Worm (Caenorhabditis elegans) whole organism, L2 larva: ENCODE data around the gene sid-5.
A peak's percentile ranks its signal among the peaks of the same experiment; 100 is the strongest.

Experiments
- F13H6.1 ChIP-seq: sonication (generic microtip); optimal IDR thresholded peaks from 2 replicates; lab custom pipeline; 2016; ENCODE audit warnings: missing genetic modification characterization, missing compliant biosample characterization
- R02D3.7 ChIP-seq: fragments of 150-350 bp; optimal IDR thresholded peaks from 2 replicates; lab custom pipeline; 2014; ENCODE audit warnings: missing biosample characterization, missing genetic modification characterization
- Y55F3AM.14 ChIP-seq: fragments of 200-800 bp; sonication (Bioruptor generic); optimal IDR thresholded peaks from 2 replicates; lab custom pipeline; 2018; ENCODE audit warnings: mild to moderate bottlenecking, missing genetic modification characterization, missing compliant biosample characterization
- ZK546.5 ChIP-seq: sonication (generic microtip); optimal IDR thresholded peaks from 2 replicates; lab custom pipeline; 2017; ENCODE audit warnings: missing biosample characterization, missing genetic modification characterization
- alr-1 ChIP-seq: fragments of 150-350 bp; optimal IDR thresholded peaks from 2 replicates; lab custom pipeline; 2014; ENCODE audit warnings: missing biosample characterization, missing genetic modification characterization
- aly-2 ChIP-seq: fragments of 150-350 bp; optimal IDR thresholded peaks from 2 replicates; lab custom pipeline; 2014; ENCODE audit warnings: missing biosample characterization, missing genetic modification characterization
- ama-1 ChIP-seq: fragments of 150-350 bp; optimal IDR thresholded peaks from 2 replicates; lab custom pipeline; 2018; ENCODE audit warnings: inconsistent platforms
- blmp-1 ChIP-seq: sonication (generic microtip); optimal IDR thresholded peaks from 2 replicates; lab custom pipeline; 2017; ENCODE audit warnings: missing genetic modification characterization, mild to moderate bottlenecking, missing compliant biosample characterization, antibody characterized with exemption, moderate library complexity; ENCODE audit not compliant: insufficient read depth
- ceh-16 ChIP-seq: fragments of 150-350 bp; optimal IDR thresholded peaks from 2 replicates; lab custom pipeline; 2014; ENCODE audit warnings: missing biosample characterization, missing genetic modification characterization
- ceh-82 ChIP-seq: fragments of 150-350 bp; optimal IDR thresholded peaks from 2 replicates; lab custom pipeline; 2014; ENCODE audit warnings: missing biosample characterization, missing genetic modification characterization
- crh-2 ChIP-seq: sonication (generic microtip); optimal IDR thresholded peaks from 2 replicates; lab custom pipeline; 2017; ENCODE audit warnings: missing biosample characterization, missing genetic modification characterization
- dmd-4 ChIP-seq: sonication (generic microtip); optimal IDR thresholded peaks from 2 replicates; lab custom pipeline; 2017; ENCODE audit warnings: missing biosample characterization, missing genetic modification characterization
- egl-27 ChIP-seq: sonication (generic microtip); optimal IDR thresholded peaks from 3 replicates; lab custom pipeline; 2017; ENCODE audit warnings: missing biosample characterization, missing genetic modification reagents, missing genetic modification characterization
- elt-1 ChIP-seq: fragments of 150-350 bp; optimal IDR thresholded peaks from 2 replicates; lab custom pipeline; 2014; ENCODE audit warnings: missing biosample characterization, missing genetic modification characterization
- elt-3 ChIP-seq: sonication (generic microtip); optimal IDR thresholded peaks from 2 replicates; lab custom pipeline; 2017; ENCODE audit warnings: missing biosample characterization, missing genetic modification characterization
- fos-1 ChIP-seq: fragments of 150-350 bp; optimal IDR thresholded peaks from 2 replicates; lab custom pipeline; 2014; ENCODE audit warnings: missing biosample characterization, missing genetic modification characterization
- gmeb-1 ChIP-seq: fragments of 150-350 bp; optimal IDR thresholded peaks from 2 replicates; lab custom pipeline; 2014; ENCODE audit warnings: missing biosample characterization, missing genetic modification characterization
- lin-11 ChIP-seq: fragments of 150-350 bp; sonication (generic microtip); optimal IDR thresholded peaks from 2 replicates; lab custom pipeline; 2014; ENCODE audit warnings: missing biosample characterization, missing genetic modification characterization, inconsistent platforms, mixed read lengths
- lin-39 ChIP-seq: fragments of 150-350 bp; optimal IDR thresholded peaks from 2 replicates; lab custom pipeline; 2014; ENCODE audit warnings: missing biosample characterization, missing genetic modification reagents, missing genetic modification characterization
- lsy-2 ChIP-seq, 2 experiments: fragments of 150-350 bp in 1 of 2; sonication (generic microtip) in 1 of 2; optimal IDR thresholded peaks; 2 replicates each; lab custom pipeline; 2014 to 2017; ENCODE audit warnings: missing biosample characterization in 2 of 2, missing genetic modification characterization in 2 of 2
- mab-5 ChIP-seq: fragments of 150-350 bp; optimal IDR thresholded peaks from 2 replicates; lab custom pipeline; 2014; ENCODE audit warnings: missing biosample characterization, missing genetic modification characterization
- mbf-1 ChIP-seq: sonication (generic microtip); optimal IDR thresholded peaks from 2 replicates; lab custom pipeline; 2017; ENCODE audit warnings: missing biosample characterization, missing genetic modification characterization
- mdl-1 ChIP-seq, 2 experiments: fragments of 150-350 bp in 1 of 2; sonication (generic microtip) in 1 of 2; optimal IDR thresholded peaks; 2 replicates each; lab custom pipeline; 2017; ENCODE audit warnings: missing biosample characterization in 2 of 2, missing genetic modification characterization in 2 of 2
- nhr-10 ChIP-seq: sonication (generic microtip); optimal IDR thresholded peaks from 2 replicates; lab custom pipeline; 2017; ENCODE audit warnings: missing biosample characterization, missing genetic modification characterization
- nhr-11 ChIP-seq: fragments of 150-350 bp; optimal IDR thresholded peaks from 2 replicates; lab custom pipeline; 2014; ENCODE audit warnings: missing biosample characterization, missing genetic modification characterization
- nhr-129 ChIP-seq: fragments of 150-350 bp; optimal IDR thresholded peaks from 2 replicates; lab custom pipeline; 2014; ENCODE audit warnings: missing biosample characterization, missing genetic modification characterization
- nhr-23 ChIP-seq: fragments of 150-350 bp; optimal IDR thresholded peaks from 2 replicates; lab custom pipeline; 2014; ENCODE audit warnings: missing biosample characterization, missing genetic modification reagents, missing genetic modification characterization
- nhr-237 ChIP-seq: fragments of 150-350 bp; optimal IDR thresholded peaks from 2 replicates; lab custom pipeline; 2014; ENCODE audit warnings: missing biosample characterization, missing genetic modification characterization
- nhr-25 ChIP-seq: fragments of 150-350 bp; sonication (generic microtip); optimal IDR thresholded peaks from 3 replicates; lab custom pipeline; 2014; ENCODE audit warnings: missing biosample characterization, missing genetic modification characterization
- nhr-6 ChIP-seq: fragments of 150-350 bp; optimal IDR thresholded peaks from 2 replicates; lab custom pipeline; 2014; ENCODE audit warnings: missing biosample characterization, missing genetic modification characterization
- nhr-77 ChIP-seq: fragments of 150-350 bp; optimal IDR thresholded peaks from 2 replicates; lab custom pipeline; 2014; ENCODE audit warnings: missing biosample characterization, missing genetic modification characterization
- peb-1 ChIP-seq: fragments of 150-350 bp; optimal IDR thresholded peaks from 2 replicates; lab custom pipeline; 2014; ENCODE audit warnings: missing biosample characterization, missing genetic modification characterization
- sem-4 ChIP-seq: fragments of 150-350 bp; optimal IDR thresholded peaks from 2 replicates; lab custom pipeline; 2014; ENCODE audit warnings: missing biosample characterization, missing genetic modification reagents, missing genetic modification characterization
- sma-3 ChIP-seq: sonication (generic microtip); optimal IDR thresholded peaks from 2 replicates; lab custom pipeline; 2016; ENCODE audit warnings: missing genetic modification reagents, missing genetic modification characterization, missing compliant biosample characterization
- sma-9 ChIP-seq, 2 experiments: fragments of 150-350 bp in 1 of 2; sonication (generic microtip) in 1 of 2; optimal IDR thresholded peaks; 2 replicates each; lab custom pipeline; 2014 to 2016; ENCODE audit warnings: missing genetic modification characterization in 2 of 2, mild to moderate bottlenecking in 1 of 2, missing biosample characterization in 1 of 2, missing compliant biosample characterization in 1 of 2, missing genetic modification reagents in 1 of 2, moderate library complexity in 1 of 2
- unc-55 ChIP-seq: fragments of 150-350 bp; sonication (generic microtip); optimal IDR thresholded peaks from 3 replicates; lab custom pipeline; 2014; ENCODE audit warnings: missing biosample characterization, missing genetic modification reagents, missing genetic modification characterization
- unc-62 ChIP-seq: fragments of 150-350 bp; optimal IDR thresholded peaks from 2 replicates; lab custom pipeline; 2014; ENCODE audit warnings: missing biosample characterization, missing genetic modification reagents, missing genetic modification characterization
- zag-1 ChIP-seq: fragments of 150-350 bp; optimal IDR thresholded peaks from 2 replicates; lab custom pipeline; 2014; ENCODE audit warnings: missing biosample characterization, missing genetic modification characterization
- ztf-1 ChIP-seq: fragments of 200-800 bp; sonication (Bioruptor generic); conservative IDR thresholded peaks from 2 replicates; pipeline ENCODE4 v1.3.6; 2022; ENCODE audit warnings: missing genetic modification characterization, missing compliant biosample characterization
- ztf-11 ChIP-seq: sonication (generic microtip); optimal IDR thresholded peaks from 2 replicates; lab custom pipeline; 2017; ENCODE audit warnings: missing biosample characterization, missing genetic modification characterization

Gene sid-5

ce11 chrX:6902958-6903357 is 1.6 kb upstream of the sid-5 start (continued):
- TF ChIP-seq nhr-23 (tag; lab: Kevin White, UChicago) (no peak), aly-2 (tag; lab: Kevin White, UChicago) (no peak), Y55F3AM.14 (no peak), gmeb-1 (no peak), nhr-6 (tag; lab: Kevin White, UChicago) (no peak)

ce11 chrX:6905581-6905980 is 1.1 kb downstream of the sid-5 start:
- TF ChIP-seq elt-3 (tag; lab: Kevin White, UChicago) (no peak), nhr-129 (peak; percentile 84), ceh-82 (no peak), nhr-237 (tag; lab: Kevin White, UChicago) (no peak), nhr-23 (tag; lab: Kevin White, UChicago) (no peak), sma-9 (GFP tag; optimal IDR thresholded peaks at IDR 0.05; lab: Kevin White, UChicago) (peak; percentile 38), sma-9 (tag; optimal IDR thresholded peaks at IDR 0.05; lab: Kevin White, UChicago) (no peak), lin-11 (tag; lab: Kevin White, UChicago) (no peak), fos-1 (tag; lab: Kevin White, UChicago) (peak; percentile 67), mbf-1 (tag; lab: Kevin White, UChicago) (no peak), nhr-25 (tag; lab: Kevin White, UChicago) (no peak), sem-4 (tag; lab: Kevin White, UChicago) (no peak), elt-1 (tag; lab: Kevin White, UChicago) (no peak), ztf-1 (no peak), crh-2 (peak; percentile 65), egl-27 (tag; lab: Kevin White, UChicago) (no peak), F13H6.1 (tag; lab: Kevin White, UChicago) (peak; percentile 47), blmp-1 (no peak), peb-1 (tag; lab: Kevin White, UChicago) (no peak)
- TF ChIP-seq, all 48 proteins: peak for 5

- TF ChIP-seq lin-39 (tag; lab: Kevin White, UChicago) (no peak), peb-1 (tag; lab: Kevin White, UChicago) (no peak), nhr-23 (tag; lab: Kevin White, UChicago) (no peak), Y55F3AM.14 (no peak), nhr-77 (tag; lab: Kevin White, UChicago) (no peak), crh-2 (no peak), nhr-25 (tag; lab: Kevin White, UChicago) (no peak), ceh-16 (tag; lab: Kevin White, UChicago) (no peak), unc-55 (GFP tag; lab: Kevin White, UChicago) (no peak)
Observed at ce11 chrX:6913989-6914388, 9.5 kb downstream of the sid-5 start, which contains the start of gene nhx-4. Gene nhx-4, plus strand, starts transcription at chrX:6914289.

ce11 chrX:6915279-6915678 is 10.8 kb downstream of the sid-5 start:
- no peak for TF ChIP-seq unc-62 (GFP tag; lab: Kevin White, UChicago)
- TF ChIP-seq ZK546.5 = no peak
- TF ChIP-seq nhr-129 = no peak
- no peak for TF ChIP-seq gmeb-1
- no peak for TF ChIP-seq ceh-16 (tag; lab: Kevin White, UChicago)
- no peak for TF ChIP-seq blmp-1
- no peak for TF ChIP-seq nhr-25 (tag; lab: Kevin White, UChicago)
- no peak for TF ChIP-seq egl-27 (tag; lab: Kevin White, UChicago)
- no peak for TF ChIP-seq ztf-1
- TF ChIP-seq sma-9 (GFP tag; optimal IDR thresholded peaks at IDR 0.05; lab: Kevin White, UChicago) = no peak
- no peak for TF ChIP-seq sma-9 (tag; optimal IDR thresholded peaks at IDR 0.05; lab: Kevin White, UChicago)
- TF ChIP-seq ztf-11 (tag; lab: Kevin White, UChicago) = no peak
- no peak for TF ChIP-seq nhr-77 (tag; lab: Kevin White, UChicago)
- no peak for TF ChIP-seq Y55F3AM.14

- TF ChIP-seq Y55F3AM.14 = no peak
- TF ChIP-seq ama-1 (lab: Kevin White, UChicago) = no peak
- no peak for TF ChIP-seq elt-3 (tag; lab: Kevin White, UChicago)
- peak; percentile 38 for TF ChIP-seq sma-9 (GFP tag; optimal IDR thresholded peaks at IDR 0.05; lab: Kevin White, UChicago)
- no peak for TF ChIP-seq sma-9 (tag; optimal IDR thresholded peaks at IDR 0.05; lab: Kevin White, UChicago)
- TF ChIP-seq mdl-1 (tag; optimal IDR thresholded peaks at IDR 0.05; lab: Kevin White, UChicago) = no peak
- TF ChIP-seq dmd-4 (tag; lab: Kevin White, UChicago) = no peak
- no peak for TF ChIP-seq sma-3
- TF ChIP-seq nhr-6 (tag; lab: Kevin White, UChicago) = peak; percentile 15
- no peak for TF ChIP-seq nhr-11
- TF ChIP-seq peb-1 (tag; lab: Kevin White, UChicago) = no peak
- TF ChIP-seq mab-5 (tag; lab: Kevin White, UChicago) = no peak
- no peak for TF ChIP-seq ZK546.5
- no peak for TF ChIP-seq R02D3.7 (tag; lab: Kevin White, UChicago)
- no peak for TF ChIP-seq zag-1 (tag; lab: Kevin White, UChicago)
- no peak for TF ChIP-seq fos-1 (tag; lab: Kevin White, UChicago)
- TF ChIP-seq ztf-11 (tag; lab: Kevin White, UChicago) = no peak
- TF ChIP-seq ceh-82 = no peak
- peak; percentile 10 for TF ChIP-seq nhr-129
- no peak for TF ChIP-seq blmp-1
- TF ChIP-seq alr-1 = no peak
- no peak for TF ChIP-seq lin-39 (tag; lab: Kevin White, UChicago)
- TF ChIP-seq lsy-2 (tag; optimal IDR thresholded peaks at IDR 0.05; lab: Kevin White, UChicago) = no peak
- TF ChIP-seq nhr-237 (tag; lab: Kevin White, UChicago) = no peak
- TF ChIP-seq nhr-10 (tag; lab: Kevin White, UChicago) = no peak
- TF ChIP-seq ztf-1 = no peak
- TF ChIP-seq aly-2 (tag; lab: Kevin White, UChicago) = no peak
Observed at ce11 chrX:6916150-6916549, 11.6 kb downstream of the sid-5 start.
